Fruit fly (Drosophila melanogaster) whole organism: Measurements from ENCODE around the gene bnk.
A peak's percentile ranks its signal among the peaks of the same experiment; 100 is the strongest.

Experiments used
- CG8478 ChIP-seq: fragments of >200 bp; optimal IDR thresholded peaks from 2 replicates; lab custom pipeline; 2018; ENCODE audit warnings: inconsistent platforms
- Dll ChIP-seq: fragments of >200 bp; optimal IDR thresholded peaks from 2 replicates; lab custom pipeline; 2017
- EcR ChIP-seq, 2 experiments: fragments of >200 bp; optimal IDR thresholded peaks; 2 replicates each; lab custom pipeline; 2017; ENCODE audit warnings: missing biosample characterization in 2 of 2, missing genetic modification characterization in 2 of 2, missing genetic modification reagents in 2 of 2
- pan ChIP-seq: fragments of >200 bp; optimal IDR thresholded peaks from 2 replicates; lab custom pipeline; 2017
- psq ChIP-seq: fragments of >200 bp; optimal IDR thresholded peaks from 2 replicates; lab custom pipeline; 2017
- usp ChIP-seq: fragments of >200 bp; optimal IDR thresholded peaks from 2 replicates; lab custom pipeline; 2017; ENCODE audit warnings: missing biosample characterization, missing genetic modification characterization, mixed read lengths

The bnk gene

dm6 chr3R:31193062-31193461 lies at the start of gene bnk:
Gene bnk (plus strand): TSS chr3R:31193362.
- TF ChIP-seq pan (lab: Kevin White, UChicago) (no peak), Dll (lab: Kevin White, UChicago) (no peak), EcR (GFP tag; optimal IDR thresholded peaks at IDR 0.05; lab: Kevin White, UChicago) (no peak), CG8478 (lab: Kevin White, UChicago) (no peak), psq (lab: Kevin White, UChicago) (no peak), usp (GFP tag; lab: Kevin White, UChicago) (no peak)

DNA sequence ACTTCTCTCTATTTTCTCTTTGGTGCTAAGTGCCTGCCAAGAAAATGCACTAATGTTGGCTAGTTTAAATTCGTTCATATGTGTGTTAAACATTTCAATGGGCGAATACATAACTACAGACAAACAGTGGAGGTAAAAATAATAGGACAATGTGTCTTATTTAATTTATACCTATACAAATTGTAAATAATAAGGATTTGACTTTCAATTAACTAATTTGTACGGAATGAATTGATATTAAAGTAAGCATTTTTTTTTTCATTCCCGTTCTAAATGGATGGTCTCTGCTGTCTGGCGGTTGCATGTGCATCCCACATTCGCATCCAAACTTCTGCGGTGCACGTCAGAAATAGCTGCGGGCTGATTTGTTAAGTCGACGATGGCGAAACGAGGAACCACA lies 46.2 kb upstream of the bnk start:
- TF ChIP-seq usp (GFP tag; lab: Kevin White, UChicago): no peak
- TF ChIP-seq EcR (GFP tag; optimal IDR thresholded peaks at IDR 0.05; lab: Kevin White, UChicago): no peak
- no peak for TF ChIP-seq CG8478 (lab: Kevin White, UChicago)
- TF ChIP-seq Dll (lab: Kevin White, UChicago): no peak
- no peak for TF ChIP-seq psq (lab: Kevin White, UChicago)
- TF ChIP-seq pan (lab: Kevin White, UChicago): no peak

DNA sequence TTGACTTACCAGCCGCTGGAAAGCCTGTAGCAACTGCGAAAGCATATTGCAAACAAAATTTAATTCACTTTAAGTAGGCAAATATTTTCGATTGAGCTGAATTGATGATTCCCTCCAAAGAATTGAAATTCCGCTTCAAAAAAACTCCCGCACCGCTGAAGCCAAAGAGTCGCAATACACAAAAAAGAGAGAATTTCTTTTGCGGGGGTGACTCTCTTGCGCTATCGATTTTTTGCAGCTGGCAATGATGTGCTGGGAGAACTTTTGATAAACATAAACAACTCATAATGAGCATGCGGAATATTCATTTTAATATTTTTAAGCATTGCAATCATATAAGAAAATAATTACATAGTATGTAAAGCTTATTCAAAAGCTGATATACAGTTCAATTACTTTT lies 24.7 kb upstream of the bnk start:
- TF ChIP-seq Dll (lab: Kevin White, UChicago): no peak
- no peak for TF ChIP-seq CG8478 (lab: Kevin White, UChicago)
- no peak for TF ChIP-seq usp (GFP tag; lab: Kevin White, UChicago)
- TF ChIP-seq psq (lab: Kevin White, UChicago): no peak
- no peak for TF ChIP-seq pan (lab: Kevin White, UChicago)
- TF ChIP-seq EcR (GFP tag; optimal IDR thresholded peaks at IDR 0.05; lab: Kevin White, UChicago): no peak

DNA sequence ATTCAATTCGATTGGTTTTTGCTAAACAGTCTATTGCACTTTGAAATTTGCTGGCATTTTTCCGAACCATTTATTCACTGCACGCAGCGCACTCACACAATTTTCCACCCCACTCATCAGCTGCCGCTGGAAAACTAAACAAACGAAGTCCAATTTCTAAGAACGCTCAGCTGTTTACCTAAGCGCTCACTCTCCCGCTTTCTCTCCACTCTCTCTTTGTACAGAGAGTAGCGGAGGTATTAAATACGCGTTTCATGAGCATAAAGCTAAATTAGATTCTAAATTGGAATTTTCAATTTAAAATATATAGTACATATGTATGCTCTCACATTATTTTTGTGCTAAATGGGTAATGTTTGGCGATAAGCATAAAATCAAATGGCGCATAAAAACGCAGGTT lies 24.2 kb upstream of the bnk start, which contains the start of gene stops:
TSS of gene stops (minus strand) at position 139 of the 400 bp plus-strand sequence.
- no peak for TF ChIP-seq usp (GFP tag; lab: Kevin White, UChicago)
- TF ChIP-seq Dll (lab: Kevin White, UChicago): no peak
- TF ChIP-seq pan (lab: Kevin White, UChicago): no peak
- no peak for TF ChIP-seq CG8478 (lab: Kevin White, UChicago)
- no peak for TF ChIP-seq psq (lab: Kevin White, UChicago)
- no peak for TF ChIP-seq EcR (GFP tag; optimal IDR thresholded peaks at IDR 0.05; lab: Kevin White, UChicago)

DNA sequence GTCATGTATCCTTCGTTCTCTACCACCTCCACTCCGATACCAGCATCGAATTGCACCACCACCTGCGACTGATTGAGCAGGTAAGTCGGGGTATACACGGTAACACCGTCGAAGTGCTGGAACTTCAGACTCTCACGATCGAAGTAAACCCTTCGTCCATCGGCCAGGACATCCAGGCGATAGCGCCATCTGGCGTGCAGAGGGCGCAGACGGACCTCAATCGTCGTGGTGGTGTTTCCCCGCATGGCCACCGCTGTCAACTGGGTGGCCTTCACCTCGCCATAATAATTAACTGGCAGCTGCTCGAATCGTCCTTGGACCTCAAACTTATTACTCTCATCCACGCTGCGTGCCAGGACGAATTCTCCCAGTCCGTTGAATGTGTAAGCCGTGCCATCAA lies 11.3 kb upstream of the bnk start:
- TF ChIP-seq usp (GFP tag; lab: Kevin White, UChicago) (no peak), pan (lab: Kevin White, UChicago) (no peak), CG8478 (lab: Kevin White, UChicago) (no peak), EcR (GFP tag; optimal IDR thresholded peaks at IDR 0.05; lab: Kevin White, UChicago) (no peak), psq (lab: Kevin White, UChicago) (no peak), Dll (lab: Kevin White, UChicago) (no peak)

- TF ChIP-seq CG8478 (lab: Kevin White, UChicago): no peak
Measured at dm6 chr3R:31194627-31195026, 1.5 kb downstream of the bnk start.

DNA sequence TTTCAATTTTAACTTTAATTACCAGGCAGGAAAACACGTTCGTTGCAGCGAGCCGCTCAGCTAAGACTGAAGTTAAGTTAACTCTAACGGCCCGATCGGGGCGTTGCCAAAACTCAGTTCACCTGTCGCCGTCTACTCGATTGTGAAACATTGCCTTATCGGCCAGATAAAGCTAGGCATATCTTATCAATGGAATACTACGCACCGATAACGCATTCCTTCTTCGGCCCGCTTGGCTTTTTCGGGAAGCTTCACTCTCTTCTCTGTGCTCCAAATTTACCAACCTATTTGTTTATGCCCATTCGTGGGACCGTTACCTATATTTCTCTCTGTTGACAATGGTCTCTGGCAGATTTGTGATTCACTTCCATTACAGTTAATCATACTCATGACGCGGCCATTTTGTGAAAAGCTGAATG lies 2.5 kb downstream of the bnk start, which contains the start of gene mesh:
TSS of gene mesh (minus strand) at position 68 of the 419 bp plus-strand sequence.
- TF ChIP-seq CG8478 (lab: Kevin White, UChicago) (no peak), EcR (GFP tag; optimal IDR thresholded peaks at IDR 0.05; lab: Kevin White, UChicago) (no peak), usp (GFP tag; lab: Kevin White, UChicago) (no peak), psq (lab: Kevin White, UChicago) (no peak), Dll (lab: Kevin White, UChicago) (no peak), pan (lab: Kevin White, UChicago) (no peak)

- TF ChIP-seq psq (lab: Kevin White, UChicago): no peak
- no peak for TF ChIP-seq Dll (lab: Kevin White, UChicago)
- no peak for TF ChIP-seq pan (lab: Kevin White, UChicago)
- TF ChIP-seq CG8478 (lab: Kevin White, UChicago): no peak
- no peak for TF ChIP-seq EcR (GFP tag; optimal IDR thresholded peaks at IDR 0.05; lab: Kevin White, UChicago)
- TF ChIP-seq usp (GFP tag; lab: Kevin White, UChicago): no peak
Measured at dm6 chr3R:31196731-31197130, 3.6 kb downstream of the bnk start, which contains the start of gene CG1544. Gene CG1544 (plus strand): TSS chr3R:31196916.

dm6 chr3R:31197142-31197994 lies 4.2 kb downstream of the bnk start:
- no peak for TF ChIP-seq CG8478 (lab: Kevin White, UChicago)
- TF ChIP-seq pan (lab: Kevin White, UChicago): peak; percentile 61

DNA sequence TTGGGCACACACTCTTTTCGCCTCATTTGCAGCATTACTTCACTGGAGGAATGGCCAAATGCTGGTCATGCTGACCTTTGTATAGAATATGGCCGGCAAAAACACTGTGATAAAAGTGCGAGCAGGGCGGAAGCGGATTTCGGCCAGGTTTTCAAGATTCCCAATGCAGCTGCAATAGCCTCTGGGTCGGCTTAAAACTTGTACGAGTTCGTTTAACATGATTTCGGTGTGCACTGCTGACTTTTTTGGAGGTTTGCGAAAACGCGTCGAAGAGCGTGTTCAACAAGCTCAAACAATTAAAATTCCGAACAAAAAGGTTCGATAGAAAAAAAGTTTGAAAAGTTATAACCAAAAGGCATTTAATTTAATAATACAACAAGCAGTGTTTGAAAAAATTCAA lies 17.5 kb downstream of the bnk start, which contains the start of gene chp:
TSS of gene chp (minus strand) at position 101 of the 400 bp plus-strand sequence.
- no peak for TF ChIP-seq psq (lab: Kevin White, UChicago)
- no peak for TF ChIP-seq pan (lab: Kevin White, UChicago)

DNA sequence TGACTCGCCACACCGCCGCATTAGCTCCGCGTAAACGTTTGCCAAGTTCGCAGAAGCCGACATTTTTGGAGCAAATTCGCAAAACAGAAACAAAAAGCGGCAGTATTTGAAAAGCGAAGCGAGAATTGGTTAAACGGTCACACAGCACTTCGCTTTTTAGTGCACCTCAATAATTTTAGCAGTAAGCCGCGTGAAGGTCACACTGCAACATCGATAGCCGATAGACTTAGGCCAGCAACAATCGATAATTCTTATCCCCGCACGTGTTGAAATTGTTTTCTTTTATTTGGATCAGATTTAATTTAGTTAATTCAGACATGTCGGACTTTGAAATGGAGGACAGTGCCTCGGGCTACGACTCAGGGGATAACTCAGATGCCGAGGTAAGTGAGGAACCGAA lies 20.1 kb downstream of the bnk start, which contains the start of the genes Zwilch and CG1542:
TSS of gene Zwilch (minus strand) at position 150 of the 400 bp plus-strand sequence.
TSS of gene CG1542 (plus strand) at position 232 of the 400 bp plus-strand sequence.
- no peak for TF ChIP-seq EcR (GFP tag; optimal IDR thresholded peaks at IDR 0.05; lab: Kevin White, UChicago)
- TF ChIP-seq CG8478 (lab: Kevin White, UChicago): no peak
- TF ChIP-seq usp (GFP tag; lab: Kevin White, UChicago): no peak
- TF ChIP-seq psq (lab: Kevin White, UChicago): no peak
- no peak for TF ChIP-seq Dll (lab: Kevin White, UChicago)
- TF ChIP-seq pan (lab: Kevin White, UChicago): no peak
